Fruit fly (Drosophila melanogaster): ENCODE measurements around the gene Gr77a.
A peak's percentile ranks its signal among the peaks of the same experiment; 100 is the strongest.

The Gr77a gene

dm6 chr3L:20771891-20772646, 32.8 kb upstream of the Gr77a start (continued):
- TF ChIP-seq CG30403 (GFP tag; optimal IDR thresholded peaks at IDR 0.05) = peak; percentile 85
- TF ChIP-seq CG14965 (GFP tag; optimal IDR thresholded peaks at IDR 0.05; ENCODE audit: borderline replicate concordance) = no peak
- peak; percentile 69 for TF ChIP-seq Dad (GFP tag; optimal IDR thresholded peaks at IDR 0.05)
- peak; percentile 51 for TF ChIP-seq dimm (GFP tag; IDR thresholded peaks at IDR 0.05)
- peak; percentile 29 for TF ChIP-seq CG1792 (GFP tag; optimal IDR thresholded peaks at IDR 0.05)
- no peak for TF ChIP-seq BEAF-32 (GFP tag; optimal IDR thresholded peaks at IDR 0.05)
- TF ChIP-seq slp2 (GFP tag; optimal IDR thresholded peaks at IDR 0.05) = peak; percentile 67
- TF ChIP-seq B-H2 (GFP tag; optimal IDR thresholded peaks at IDR 0.05) = no peak
- TF ChIP-seq CG6854 (GFP tag; optimal IDR thresholded peaks at IDR 0.05) = peak; percentile 70
- peak; percentile 60 for TF ChIP-seq ewg (GFP tag; optimal IDR thresholded peaks at IDR 0.05)
- TF ChIP-seq CG3847 (GFP tag; IDR thresholded peaks at IDR 0.05) = peak; percentile 50
- peak; percentile 51 for TF ChIP-seq Nf-YB (GFP tag; optimal IDR thresholded peaks at IDR 0.05)
- peak; percentile 86 for TF ChIP-seq CG1603 (tag; optimal IDR thresholded peaks at IDR 0.05)
- TF ChIP-seq Fer1 (GFP tag; optimal IDR thresholded peaks at IDR 0.05) = peak; percentile 82
- no peak for TF ChIP-seq sug (tag; optimal IDR thresholded peaks at IDR 0.05)
- TF ChIP-seq gce (GFP tag; IDR thresholded peaks at IDR 0.05) = peak; percentile 77
- TF ChIP-seq Hsf (GFP tag; optimal IDR thresholded peaks at IDR 0.05) = peak; percentile 81
- TF ChIP-seq CG3838 (GFP tag; optimal IDR thresholded peaks at IDR 0.05) = no peak
- no peak for TF ChIP-seq Dfd (GFP tag; optimal IDR thresholded peaks at IDR 0.05)
- TF ChIP-seq CG12236 (GFP tag; optimal IDR thresholded peaks at IDR 0.05) = peak; percentile 45
- peak; percentile 84 for TF ChIP-seq lilli (GFP tag; optimal IDR thresholded peaks at IDR 0.05)
- TF ChIP-seq CG4820 (GFP tag; optimal IDR thresholded peaks at IDR 0.05) = peak; percentile 71
- TF ChIP-seq eyg (GFP tag; optimal IDR thresholded peaks at IDR 0.05) = peak; percentile 64
- TF ChIP-seq CG1647 (GFP tag; optimal IDR thresholded peaks at IDR 0.05) = peak; percentile 46
- TF ChIP-seq Sry-δ (GFP tag; optimal IDR thresholded peaks at IDR 0.05) = peak; percentile 29
- TF ChIP-seq Hr78 (GFP tag; optimal IDR thresholded peaks at IDR 0.05) = no peak
- peak; percentile 81 for TF ChIP-seq Ptx1 (GFP tag; IDR thresholded peaks at IDR 0.05)
- TF ChIP-seq Eip74EF (GFP tag; optimal IDR thresholded peaks at IDR 0.05) = peak in 1 of 2 experiments; percentile 75
- TF ChIP-seq CG13775 (GFP tag; optimal IDR thresholded peaks at IDR 0.05) = peak; percentile 75
- TF ChIP-seq HmgD (GFP tag; optimal IDR thresholded peaks at IDR 0.05) = peak; percentile 53
- no peak for TF ChIP-seq CG10543 (GFP tag; optimal IDR thresholded peaks at IDR 0.05)
- TF ChIP-seq Fer2 (tag; optimal IDR thresholded peaks at IDR 0.05) = peak; percentile 18
- TF ChIP-seq B-H1 (GFP tag; IDR thresholded peaks at IDR 0.05) = peak; percentile 71
- peak; percentile 59 for TF ChIP-seq CG9215 (GFP tag; IDR thresholded peaks at IDR 0.05)
- TF ChIP-seq Chrac-16 (GFP tag; optimal IDR thresholded peaks at IDR 0.05) = peak; percentile 73
- no peak for TF ChIP-seq corto (GFP tag; optimal IDR thresholded peaks at IDR 0.05)
- no peak for TF ChIP-seq Dip2 (GFP tag; IDR thresholded peaks at IDR 0.05)
- TF ChIP-seq zen2 (GFP tag; IDR thresholded peaks at IDR 0.05; ENCODE audit: partially characterized antibody) = no peak
- TF ChIP-seq pb (GFP tag; optimal IDR thresholded peaks at IDR 0.05) = peak; percentile 70
- no peak for TF ChIP-seq CG7745 (tag; optimal IDR thresholded peaks at IDR 0.05)
- peak; percentile 63 for TF ChIP-seq ems (GFP tag; optimal IDR thresholded peaks at IDR 0.05)
- TF ChIP-seq repo (GFP tag; optimal IDR thresholded peaks at IDR 0.05) = peak; percentile 68
- no peak for TF ChIP-seq sna (GFP tag; IDR thresholded peaks at IDR 0.05; ENCODE audit: partially characterized antibody)
- peak; percentile 84 for TF ChIP-seq Hmr (GFP tag; optimal IDR thresholded peaks at IDR 0.05)
- no peak for TF ChIP-seq sc (optimal IDR thresholded peaks at IDR 0.05)
- TF ChIP-seq sc (GFP tag; optimal IDR thresholded peaks at IDR 0.05) = peak; percentile 70
- peak; percentile 80 for TF ChIP-seq nmo (GFP tag; optimal IDR thresholded peaks at IDR 0.05)
- TF ChIP-seq crol (GFP tag; IDR thresholded peaks at IDR 0.05) = no peak
- no peak for TF ChIP-seq pfk (GFP tag; optimal IDR thresholded peaks at IDR 0.05)
